Fruit fly (Drosophila melanogaster): ENCODE measurements around the gene Droj2.

Gene Droj2

dm6 chr3R:13428341-13429040, 46.6 kb downstream of the Droj2 start (continued):
- no peak for TF ChIP-seq CG31224 (GFP tag; IDR thresholded peaks at IDR 0.05)
- no peak for TF ChIP-seq corto (GFP tag; optimal IDR thresholded peaks at IDR 0.05)
- peak; percentile 11 for TF ChIP-seq CG18011 (GFP tag; optimal IDR thresholded peaks at IDR 0.05)
- TF ChIP-seq CG1602 (GFP tag; optimal IDR thresholded peaks at IDR 0.05): peak; percentile 57
- TF ChIP-seq crol (GFP tag; IDR thresholded peaks at IDR 0.05): no peak; the same call in 1 of the 2 replicates
- TF ChIP-seq Atf6 (GFP tag; IDR thresholded peaks at IDR 0.05): peak; percentile 32; the same call in 1 of the 2 replicates
- TF ChIP-seq CG1024 (GFP tag; IDR thresholded peaks at IDR 0.05): peak; percentile 27; the same call in 1 of the 2 replicates
- TF ChIP-seq CG14014 (GFP tag; IDR thresholded peaks at IDR 0.05): peak; percentile 62
- peak; percentile 2 for TF ChIP-seq CG12236 (GFP tag; optimal IDR thresholded peaks at IDR 0.05)
- TF ChIP-seq sr (GFP tag; IDR thresholded peaks at IDR 0.05): no peak
- TF ChIP-seq cad (GFP tag; optimal IDR thresholded peaks at IDR 0.05): no peak
- TF ChIP-seq Blimp-1 (GFP tag; optimal IDR thresholded peaks at IDR 0.05): peak; percentile 80
- peak; percentile 55 to 73 for TF ChIP-seq dpn (GFP tag; optimal IDR thresholded peaks at IDR 0.05)
- peak; percentile 76 for TF ChIP-seq CG11504 (tag; optimal IDR thresholded peaks at IDR 0.05)
- peak; percentile 79 for TF ChIP-seq CG17829 (tag; optimal IDR thresholded peaks at IDR 0.05)
- no peak for TF ChIP-seq NC2α (GFP tag; optimal IDR thresholded peaks at IDR 0.05)
- TF ChIP-seq Nf-YA (GFP tag; IDR thresholded peaks at IDR 0.05): peak; percentile 46; the same call in 1 of the 2 replicates
- 0 out of 3 replicates have a peak, but pooled peaks have one; percentile 21 for TF ChIP-seq CG11093 (GFP tag; IDR thresholded peaks at IDR 0.05)
- TF ChIP-seq sc (optimal IDR thresholded peaks at IDR 0.05): no peak
- no peak for TF ChIP-seq sc (GFP tag; optimal IDR thresholded peaks at IDR 0.05)
- TF ChIP-seq CG34422 (GFP tag; IDR thresholded peaks at IDR 0.05): peak; percentile 58; the same call in 2 of the 3 replicates
- TF ChIP-seq dmrt11E (tag; optimal IDR thresholded peaks at IDR 0.05): peak; percentile 69
- TF ChIP-seq tll (GFP tag; optimal IDR thresholded peaks at IDR 0.05): no peak
- no peak for TF ChIP-seq CG16813 (GFP tag; IDR thresholded peaks at IDR 0.05; ENCODE audit: partially characterized antibody)
- peak; percentile 36 for TF ChIP-seq slp2 (GFP tag; optimal IDR thresholded peaks at IDR 0.05)
- TF ChIP-seq nau (GFP tag; optimal IDR thresholded peaks at IDR 0.05): peak; percentile 67
- peak; percentile 47 for TF ChIP-seq CG3281 (GFP tag; optimal IDR thresholded peaks at IDR 0.05)
- no peak for TF ChIP-seq grn (GFP tag; optimal IDR thresholded peaks at IDR 0.05)
- no peak for TF ChIP-seq Fer2 (tag; optimal IDR thresholded peaks at IDR 0.05)
- TF ChIP-seq gcm2 (GFP tag; optimal IDR thresholded peaks at IDR 0.05): peak; percentile 28
- TF ChIP-seq CG2875 (GFP tag; optimal IDR thresholded peaks at IDR 0.05): peak; percentile 36
- TF ChIP-seq cwo (GFP tag; optimal IDR thresholded peaks at IDR 0.05): peak; percentile 42
- TF ChIP-seq Eip74EF (GFP tag; optimal IDR thresholded peaks at IDR 0.05): peak in 1 of 2 experiments; percentile 26
- TF ChIP-seq dimm (GFP tag; IDR thresholded peaks at IDR 0.05): no peak
- no peak for TF ChIP-seq CG14860 (GFP tag; IDR thresholded peaks at IDR 0.05; ENCODE audit: partially characterized antibody)
- peak; percentile 30 for TF ChIP-seq CG30431 (GFP tag; optimal IDR thresholded peaks at IDR 0.05)
- TF ChIP-seq E2f2 (GFP tag; IDR thresholded peaks at IDR 0.05): peak; percentile 43; the same call in 1 of the 2 replicates
- TF ChIP-seq Hr78 (GFP tag; optimal IDR thresholded peaks at IDR 0.05): peak in 1 of 2 experiments; percentile 40
- peak; percentile 78 for TF ChIP-seq Drgx (GFP tag; IDR thresholded peaks at IDR 0.05)
- TF ChIP-seq Fer3 (tag; optimal IDR thresholded peaks at IDR 0.05): peak; percentile 53
- TF ChIP-seq kni (GFP tag; optimal IDR thresholded peaks at IDR 0.05): no peak
- no peak for TF ChIP-seq usp (GFP tag; optimal IDR thresholded peaks at IDR 0.05)
- TF ChIP-seq ap (GFP tag; IDR thresholded peaks at IDR 0.05): peak; percentile 62
- TF ChIP-seq CG10209 (GFP tag; optimal IDR thresholded peaks at IDR 0.05): peak; percentile 51
- peak; percentile 71 for TF ChIP-seq tap (tag; optimal IDR thresholded peaks at IDR 0.05)
- no peak for TF ChIP-seq CG4282 (GFP tag; optimal IDR thresholded peaks at IDR 0.05)
- peak; percentile 56 for TF ChIP-seq odd (GFP tag; optimal IDR thresholded peaks at IDR 0.05)
- TF ChIP-seq MBD-R2 (GFP tag; IDR thresholded peaks at IDR 0.05): peak; percentile 26; the same call in 1 of the 2 replicates
